Worm (Caenorhabditis elegans) whole organism, L1 larva: Measurements from ENCODE around the gene Y15E3A.3.

Source experiments
- aly-2 ChIP-seq: fragments of 150-350 bp; optimal IDR thresholded peaks from 2 replicates; lab custom pipeline; 2014; ENCODE audit warnings: missing biosample characterization, missing genetic modification characterization
- ama-1 ChIP-seq: fragments of 150-350 bp; optimal IDR thresholded peaks from 2 replicates; lab custom pipeline; 2014
- ceh-82 ChIP-seq, 3 experiments: fragments of 150-350 bp in 1 of 3; sonication (generic microtip) in 2 of 3; optimal IDR thresholded peaks; 2 replicates each; lab custom pipeline; 2014 to 2017; ENCODE audit warnings: missing biosample characterization in 3 of 3, missing genetic modification characterization in 3 of 3
- ceh-88 ChIP-seq: fragments of 200-800 bp; sonication (Bioruptor generic); IDR thresholded peaks from 2 replicates; pipeline ENCODE4 v1.3.6; 2022; ENCODE audit warnings: missing genetic modification characterization, missing compliant biosample characterization
- jun-1 ChIP-seq: fragments of 150-350 bp; optimal IDR thresholded peaks from 2 replicates; lab custom pipeline; 2014; ENCODE audit warnings: missing biosample characterization, missing genetic modification reagents, missing genetic modification characterization
- lsy-2 ChIP-seq, 2 experiments: fragments of 150-350 bp; optimal IDR thresholded peaks; 2 replicates each; lab custom pipeline; 2014; ENCODE audit warnings: missing biosample characterization in 2 of 2, missing genetic modification characterization in 2 of 2
- nhr-20 ChIP-seq: sonication (generic microtip); optimal IDR thresholded peaks from 2 replicates; lab custom pipeline; 2016; ENCODE audit warnings: mild to moderate bottlenecking, missing genetic modification characterization, missing compliant biosample characterization
- nhr-76 ChIP-seq: sonication (generic microtip); optimal IDR thresholded peaks from 2 replicates; lab custom pipeline; 2017; ENCODE audit warnings: missing biosample characterization, missing genetic modification characterization
- nhr-77 ChIP-seq: fragments of 150-350 bp; optimal IDR thresholded peaks from 2 replicates; lab custom pipeline; 2014; ENCODE audit warnings: missing biosample characterization, missing genetic modification characterization
- nhr-90 ChIP-seq: sonication (generic microtip); optimal IDR thresholded peaks from 2 replicates; lab custom pipeline; 2016; ENCODE audit warnings: mild to moderate bottlenecking, missing genetic modification characterization, missing compliant biosample characterization; ENCODE audit not compliant: poor library complexity
- swsn-7 ChIP-seq: sonication (generic microtip); optimal IDR thresholded peaks from 2 replicates; lab custom pipeline; 2016; ENCODE audit warnings: missing genetic modification characterization, missing compliant biosample characterization
- unc-62 ChIP-seq: fragments of 150-350 bp; optimal IDR thresholded peaks from 2 replicates; lab custom pipeline; 2014; ENCODE audit warnings: missing biosample characterization, missing genetic modification reagents, missing genetic modification characterization
- unc-98 ChIP-seq: fragments of 200-800 bp; sonication (Bioruptor generic); IDR thresholded peaks from 2 replicates; pipeline ENCODE4 v1.3.6; 2022; ENCODE audit warnings: missing genetic modification characterization, missing compliant biosample characterization
- zag-1 ChIP-seq: fragments of 150-350 bp; optimal IDR thresholded peaks from 2 replicates; lab custom pipeline; 2014; ENCODE audit warnings: missing biosample characterization, missing genetic modification characterization

ce11 chrX:15352871-15353270 lies 27.3 kb upstream of the Y15E3A.3 start:
- TF ChIP-seq ceh-82 (tag; optimal IDR thresholded peaks at IDR 0.05; lab: Kevin White, UChicago), result no peak
- no peak for TF ChIP-seq nhr-76 (tag; lab: Kevin White, UChicago)
- TF ChIP-seq aly-2 (tag; lab: Kevin White, UChicago), result no peak
- no peak for TF ChIP-seq unc-62 (GFP tag; lab: Kevin White, UChicago)
- TF ChIP-seq zag-1, result no peak
- TF ChIP-seq lsy-2 (tag; optimal IDR thresholded peaks at IDR 0.05; lab: Kevin White, UChicago), result no peak
- no peak for TF ChIP-seq nhr-20
- TF ChIP-seq swsn-7 (tag; lab: Kevin White, UChicago), result no peak
- no peak for TF ChIP-seq ama-1 (lab: Kevin White, UChicago)
- no peak for TF ChIP-seq nhr-77 (tag; lab: Kevin White, UChicago)
- TF ChIP-seq nhr-90 (tag; lab: Kevin White, UChicago), result no peak
- TF ChIP-seq ceh-88, result no peak
- no peak for TF ChIP-seq jun-1
- no peak for TF ChIP-seq unc-98 (GFP tag; lab: Robert Waterston, UW)
